Fruit fly (Drosophila melanogaster) whole organism, embryonic: ENCODE results near the gene CG13126.
A peak's percentile ranks its signal among the peaks of the same experiment; 100 is the strongest.

Experiments
- Bgb ChIP-seq: fragments of 200-800 bp; sonication (Bioruptor generic); IDR thresholded peaks from 2 replicates; pipeline ENCODE4 v1.3.6; 2022; ENCODE audit warnings: missing biosample characterization, missing genetic modification characterization; ENCODE audit not compliant: partially characterized antibody
- CG10147 ChIP-seq: fragments of 200-800 bp; sonication (Bioruptor generic); optimal IDR thresholded peaks from 2 replicates; lab custom pipeline; 2019; ENCODE audit warnings: missing biosample characterization, mild to moderate bottlenecking, missing genetic modification characterization, moderate library complexity
- CG11695 ChIP-seq: fragments of 200-800 bp; sonication (Bioruptor generic); IDR thresholded peaks from 3 replicates; pipeline ENCODE4 v1.3.6; 2022; ENCODE audit warnings: missing biosample characterization, missing genetic modification characterization
- CG12071 ChIP-seq: fragments of 200-800 bp; sonication (Bioruptor generic); optimal IDR thresholded peaks from 3 replicates; lab custom pipeline; 2018; ENCODE audit warnings: missing biosample characterization, mild to moderate bottlenecking, missing genetic modification characterization
- CG12299 ChIP-seq: fragments of 200-800 bp; sonication (Bioruptor generic); optimal IDR thresholded peaks from 2 replicates; lab custom pipeline; 2018; ENCODE audit warnings: missing biosample characterization, mild to moderate bottlenecking, missing genetic modification characterization
- CG1233 ChIP-seq: fragments of 200-800 bp; sonication (Bioruptor generic); optimal IDR thresholded peaks from 4 replicates; lab custom pipeline; 2018; ENCODE audit warnings: missing biosample characterization, mild to moderate bottlenecking, missing genetic modification characterization
- CG1529 ChIP-seq: fragments of 200-800 bp; sonication (Bioruptor generic); optimal IDR thresholded peaks from 3 replicates; lab custom pipeline; 2018; ENCODE audit warnings: missing biosample characterization, missing genetic modification characterization
- CG15696 ChIP-seq: fragments of 200-800 bp; sonication (Bioruptor generic); optimal IDR thresholded peaks from 2 replicates; lab custom pipeline; 2019; ENCODE audit warnings: missing biosample characterization, mild to moderate bottlenecking, missing genetic modification characterization, moderate library complexity
- CG16815 ChIP-seq: fragments of 200-800 bp; sonication (Bioruptor generic); optimal IDR thresholded peaks from 3 replicates; lab custom pipeline; 2017; ENCODE audit warnings: missing biosample characterization, mild to moderate bottlenecking, missing genetic modification characterization
- CG2202 ChIP-seq: fragments of 200-800 bp; sonication (Bioruptor generic); optimal IDR thresholded peaks from 2 replicates; lab custom pipeline; 2018; ENCODE audit warnings: missing biosample characterization, mild to moderate bottlenecking, missing genetic modification characterization
- CG33213 ChIP-seq: fragments of 200-800 bp; sonication (Bioruptor generic); optimal IDR thresholded peaks from 3 replicates; lab custom pipeline; 2016; ENCODE audit warnings: missing biosample characterization, missing genetic modification characterization
- CG4730 ChIP-seq: fragments of 200-800 bp; sonication (Bioruptor generic); IDR thresholded peaks from 2 replicates; pipeline ENCODE4 v1.3.6; 2022; ENCODE audit warnings: missing biosample characterization, missing genetic modification characterization
- CG6689 ChIP-seq: fragments of 200-800 bp; sonication (Bioruptor generic); IDR thresholded peaks from 2 replicates; pipeline ENCODE4 v1.3.6; 2022; ENCODE audit warnings: missing biosample characterization, missing genetic modification characterization
- CG6791 ChIP-seq: fragments of 200-800 bp; sonication (Bioruptor generic); IDR thresholded peaks from 3 replicates; pipeline ENCODE4 v1.3.6; 2022; ENCODE audit warnings: missing biosample characterization, missing genetic modification characterization; ENCODE audit not compliant: partially characterized antibody
- CG7357 ChIP-seq: fragments of 200-800 bp; sonication (Bioruptor generic); IDR thresholded peaks from 3 replicates; pipeline ENCODE4 v1.3.6; 2022; ENCODE audit warnings: missing biosample characterization, missing genetic modification characterization
- Camta ChIP-seq: fragments of 200-800 bp; sonication (Bioruptor generic); optimal IDR thresholded peaks from 2 replicates; lab custom pipeline; 2016; ENCODE audit warnings: missing biosample characterization, missing genetic modification characterization
- Dad ChIP-seq: fragments of 200-800 bp; sonication (Bioruptor generic); optimal IDR thresholded peaks from 3 replicates; lab custom pipeline; 2016; ENCODE audit warnings: missing biosample characterization, missing genetic modification characterization
- Dfd ChIP-seq, 2 experiments: fragments of >200 bp; optimal IDR thresholded peaks; 2 replicates each; lab custom pipeline; 2017; ENCODE audit warnings: missing biosample characterization in 2 of 2, missing genetic modification characterization in 2 of 2
- Drgx ChIP-seq: fragments of 200-800 bp; sonication (Bioruptor generic); IDR thresholded peaks from 2 replicates; pipeline ENCODE4 v1.3.6; 2022; ENCODE audit warnings: missing biosample characterization, missing genetic modification characterization
- E2f2 ChIP-seq: fragments of 200-800 bp; sonication (Bioruptor generic); IDR thresholded peaks from 2 replicates; pipeline ENCODE4 v1.3.6; 2022; ENCODE audit warnings: missing biosample characterization, missing genetic modification characterization
- Ets97D ChIP-seq: fragments of 200-800 bp; sonication (Bioruptor generic); optimal IDR thresholded peaks from 3 replicates; lab custom pipeline; 2016; ENCODE audit warnings: missing biosample characterization, missing genetic modification characterization
- HLH4C ChIP-seq: fragments of 200-800 bp; sonication (Bioruptor generic); IDR thresholded peaks from 3 replicates; pipeline ENCODE4 v1.3.6; 2022; ENCODE audit warnings: missing biosample characterization, missing genetic modification characterization; ENCODE audit not compliant: partially characterized antibody
- Med ChIP-seq: fragments of 200-800 bp; sonication (Bioruptor generic); peaks from one replicate; lab custom pipeline; 2016; ENCODE audit warnings: missing biosample characterization, missing genetic modification characterization, mild to moderate bottlenecking, inconsistent platforms, moderate library complexity
- Sox100B ChIP-seq: fragments of 200-800 bp; sonication (Bioruptor generic); optimal IDR thresholded peaks from 3 replicates; lab custom pipeline; 2018; ENCODE audit warnings: missing biosample characterization, mild to moderate bottlenecking, missing genetic modification characterization
- Sox102F ChIP-seq: fragments of 200-800 bp; sonication (Bioruptor generic); optimal IDR thresholded peaks from 2 replicates; lab custom pipeline; 2018; ENCODE audit warnings: missing biosample characterization, mild to moderate bottlenecking, missing genetic modification characterization, moderate library complexity
- Xbp1 ChIP-seq: fragments of 200-800 bp; sonication (Bioruptor generic); optimal IDR thresholded peaks from 3 replicates; lab custom pipeline; 2016; ENCODE audit warnings: missing biosample characterization, mild to moderate bottlenecking, missing genetic modification characterization
- aop ChIP-seq: fragments of 200-800 bp; sonication (Bioruptor generic); IDR thresholded peaks from 2 replicates; pipeline ENCODE4 v1.3.6; 2022; ENCODE audit warnings: missing biosample characterization, missing genetic modification characterization
- ase ChIP-seq: fragments of 200-800 bp; sonication (Bioruptor generic); IDR thresholded peaks from 3 replicates; pipeline ENCODE4 v1.3.6; 2022; ENCODE audit warnings: missing biosample characterization, missing genetic modification characterization
- bab2 ChIP-seq: fragments of 200-800 bp; sonication (Bioruptor generic); optimal IDR thresholded peaks from 2 replicates; lab custom pipeline; 2016; ENCODE audit warnings: missing biosample characterization, missing genetic modification characterization
- bigmax ChIP-seq: fragments of 200-800 bp; sonication (Bioruptor generic); optimal IDR thresholded peaks from 2 replicates; lab custom pipeline; 2018; ENCODE audit warnings: missing biosample characterization, mild to moderate bottlenecking, missing genetic modification characterization
- cg ChIP-seq: fragments of 200-800 bp; sonication (Bioruptor generic); optimal IDR thresholded peaks from 3 replicates; lab custom pipeline; 2019; ENCODE audit warnings: missing biosample characterization, mild to moderate bottlenecking, missing genetic modification characterization, moderate library complexity
- chif ChIP-seq, 2 experiments: fragments of 200-800 bp; sonication (Bioruptor generic); optimal IDR thresholded peaks; 3 replicates each; lab custom pipeline; 2016; ENCODE audit warnings: missing biosample characterization in 2 of 2, missing genetic modification characterization in 2 of 2
- crol ChIP-seq: fragments of 200-800 bp; sonication (Bioruptor generic); IDR thresholded peaks from 2 replicates; pipeline ENCODE4 v1.3.6; 2022; ENCODE audit warnings: missing biosample characterization, missing genetic modification characterization
- dimm ChIP-seq: fragments of 200-800 bp; sonication (Bioruptor generic); IDR thresholded peaks from 2 replicates; pipeline ENCODE4 v1.3.6; 2022; ENCODE audit warnings: missing biosample characterization, missing genetic modification characterization
- dmrt99B ChIP-seq: fragments of 200-800 bp; sonication (Bioruptor generic); optimal IDR thresholded peaks from 2 replicates; lab custom pipeline; 2018; ENCODE audit warnings: missing biosample characterization, mild to moderate bottlenecking, missing genetic modification characterization, moderate library complexity
- gem ChIP-seq: fragments of 200-800 bp; sonication (Bioruptor generic); optimal IDR thresholded peaks from 2 replicates; lab custom pipeline; 2019; ENCODE audit warnings: missing biosample characterization, mild to moderate bottlenecking, missing genetic modification characterization, moderate library complexity
- gt ChIP-seq: fragments of 200-800 bp; sonication (Bioruptor generic); IDR thresholded peaks from 2 replicates; pipeline ENCODE4 v1.3.6; 2022; ENCODE audit warnings: missing biosample characterization, missing genetic modification characterization
- hkb ChIP-seq, 2 experiments: fragments of 200-800 bp in 1 of 2; fragments of >200 bp in 1 of 2; sonication (Bioruptor generic) in 1 of 2; IDR thresholded peaks in 1 of 2; optimal IDR thresholded peaks in 1 of 2; 2 replicates each; pipeline versions ENCODE4 v1.3.6 to Lab custom; 2017 to 2022; ENCODE audit warnings: missing biosample characterization in 1 of 2, missing genetic modification characterization in 1 of 2
- jing ChIP-seq: fragments of 200-800 bp; sonication (Bioruptor generic); optimal IDR thresholded peaks from 2 replicates; lab custom pipeline; 2018; ENCODE audit warnings: missing biosample characterization, mild to moderate bottlenecking, missing genetic modification characterization
- lilli ChIP-seq: fragments of 200-800 bp; sonication (Bioruptor generic); optimal IDR thresholded peaks from 3 replicates; lab custom pipeline; 2016; ENCODE audit warnings: missing biosample characterization, missing genetic modification characterization
- lola ChIP-seq, 3 experiments: fragments of >200 bp in 2 of 3; fragments of 200-800 bp in 1 of 3; sonication (Bioruptor generic) in 1 of 3; optimal IDR thresholded peaks; 2 replicates each; lab custom pipeline; 2017 to 2019; ENCODE audit warnings: missing biosample characterization in 3 of 3, missing genetic modification characterization in 3 of 3, mild to moderate bottlenecking in 1 of 3, moderate library complexity in 1 of 3
- pho ChIP-seq: fragments of 200-800 bp; sonication (Bioruptor generic); optimal IDR thresholded peaks from 2 replicates; lab custom pipeline; 2016; ENCODE audit warnings: missing biosample characterization, missing genetic modification characterization
- sc ChIP-seq, 3 experiments: fragments of >200 bp in 2 of 3; fragments of 200-800 bp in 1 of 3; sonication (Bioruptor generic) in 1 of 3; optimal IDR thresholded peaks; 2 replicates in 2 of 3; 3 replicates in 1 of 3; lab custom pipeline; 2017; ENCODE audit warnings: mild to moderate bottlenecking in 1 of 3, missing biosample characterization in 1 of 3, missing genetic modification characterization in 1 of 3, missing genetic modification reagents in 1 of 3
- so ChIP-seq: fragments of 200-800 bp; sonication (Bioruptor generic); IDR thresholded peaks from 3 replicates; pipeline ENCODE4 v1.3.6; 2022; ENCODE audit warnings: missing biosample characterization, missing genetic modification characterization
- trem ChIP-seq: fragments of 200-800 bp; optimal IDR thresholded peaks from 3 replicates; lab custom pipeline; 2019; ENCODE audit warnings: missing biosample characterization, mild to moderate bottlenecking, missing genetic modification characterization, moderate library complexity
- wdn ChIP-seq: fragments of 200-800 bp; sonication (Bioruptor generic); IDR thresholded peaks from 2 replicates; pipeline ENCODE4 v1.3.6; 2022; ENCODE audit warnings: missing biosample characterization, missing genetic modification characterization
- zfh1 ChIP-seq: fragments of 200-800 bp; sonication (Bioruptor generic); IDR thresholded peaks from 3 replicates; pipeline ENCODE4 v1.3.6; 2022; ENCODE audit warnings: missing biosample characterization, missing genetic modification characterization
- zfh2 ChIP-seq: fragments of 200-800 bp; sonication (Bioruptor generic); optimal IDR thresholded peaks from 2 replicates; lab custom pipeline; 2016; ENCODE audit warnings: missing biosample characterization, missing genetic modification characterization

Gene CG13126

DNA sequence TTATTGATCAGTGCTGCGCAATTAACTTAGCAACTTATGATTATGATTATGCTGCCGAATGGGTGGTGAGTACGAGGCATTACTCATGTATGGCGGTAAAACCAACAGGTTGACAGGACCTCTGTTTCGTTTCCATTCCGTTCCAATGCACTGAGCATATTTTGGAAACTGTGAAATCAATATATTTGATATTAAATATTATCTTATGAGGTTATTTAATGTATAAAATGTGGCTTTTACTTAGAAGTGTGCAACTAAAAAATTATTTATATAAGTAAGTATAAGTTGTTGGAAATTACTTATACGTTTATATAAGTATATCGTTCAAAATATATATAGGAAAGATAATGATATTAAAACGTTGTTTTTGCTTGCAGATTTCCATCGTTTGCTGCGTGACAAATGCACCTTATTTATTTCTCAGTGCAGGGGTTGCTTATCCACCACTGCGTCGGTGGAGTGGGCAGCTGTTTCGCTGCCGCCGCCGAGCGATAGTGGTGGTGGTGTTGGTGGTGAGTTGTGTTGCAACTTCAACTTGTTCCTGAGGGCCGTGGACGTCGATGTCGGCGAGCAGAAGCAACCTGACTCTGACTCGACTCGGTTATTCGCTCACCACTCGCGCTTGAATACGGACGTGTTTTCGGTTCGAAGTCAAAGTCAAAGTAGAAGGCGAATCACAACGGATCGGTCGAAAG lies 30.2 kb upstream of the CG13126 start, which contains the start of gene bib (continued):
- TF ChIP-seq pho (GFP tag; lab: Kevin White, UChicago) (no peak), CG16815 (GFP tag; lab: Kevin White, UChicago) (peak; percentile 86), zfh2 (GFP tag; lab: Kevin White, UChicago) (no peak), Sox102F (GFP tag; lab: Kevin White, UChicago) (peak; percentile 84), bab2 (GFP tag; lab: Kevin White, UChicago) (no peak), Camta (GFP tag; lab: Kevin White, UChicago) (no peak), dimm (GFP tag; lab: Robert Waterston, UW) (no peak), HLH4C (no peak), CG1529 (GFP tag; lab: Kevin White, UChicago) (peak; percentile 80), Dfd (GFP tag; optimal IDR thresholded peaks at IDR 0.05; lab: Kevin White, UChicago) (peak in 1 of 2 experiments; percentile 2), CG10147 (peak; percentile 74), Bgb (GFP tag; lab: Robert Waterston, UW) (no peak), dmrt99B (tag; lab: Kevin White, UChicago) (peak; percentile 88), crol (GFP tag; lab: Robert Waterston, UW) (no peak), zfh1 (GFP tag; lab: Robert Waterston, UW) (peak; percentile 69; the same call in 2 of the 3 replicates), ase (GFP tag; lab: Robert Waterston, UW) (0 out of 3 replicates have a peak, but pooled peaks have one; percentile 61), cg (GFP tag; lab: Kevin White, UChicago) (peak; percentile 10), CG2202 (tag; lab: Kevin White, UChicago) (peak; percentile 86), CG4730 (GFP tag; lab: Robert Waterston, UW) (peak; percentile 40; the same call in 1 of the 2 replicates), gem (tag; lab: Kevin White, UChicago) (peak; percentile 94), sc (optimal IDR thresholded peaks at IDR 0.05; lab: Kevin White, UChicago) (no peak), sc (GFP tag; optimal IDR thresholded peaks at IDR 0.05; lab: Kevin White, UChicago) (peak; percentile 86), CG11695 (peak; percentile 69), lilli (GFP tag; lab: Kevin White, UChicago) (peak; percentile 67), CG7357 (GFP tag; lab: Robert Waterston, UW) (peak; percentile 38; the same call in 1 of the 3 replicates), CG12071 (GFP tag; lab: Kevin White, UChicago) (no peak), wdn (GFP tag; lab: Robert Waterston, UW) (0 out of 2 replicates have a peak, but pooled peaks have one; percentile 20), Dad (peak; percentile 34), CG6791 (GFP tag; lab: Robert Waterston, UW) (peak; percentile 43; the same call in 1 of the 3 replicates), CG1233 (peak; percentile 80), CG33213 (GFP tag; lab: Kevin White, UChicago) (no peak), CG12299 (peak; percentile 62), bigmax (GFP tag; lab: Kevin White, UChicago) (no peak), lola (GFP tag; optimal IDR thresholded peaks at IDR 0.05; lab: Kevin White, UChicago) (peak in 1 of 3 experiments; percentile 92), Ets97D (GFP tag; lab: Kevin White, UChicago) (peak; percentile 30), so (GFP tag; lab: Robert Waterston, UW) (peak; percentile 62; the same call in 1 of the 3 replicates), CG6689 (peak; percentile 80), Xbp1 (GFP tag; lab: Kevin White, UChicago) (peak; percentile 80), gt (GFP tag; lab: Robert Waterston, UW) (0 out of 2 replicates have a peak, but pooled peaks have one; percentile 43), Med (peak; percentile 87), aop (no peak), E2f2 (GFP tag; lab: Robert Waterston, UW) (no peak; the same call in 1 of the 2 replicates), Sox100B (GFP tag; lab: Kevin White, UChicago) (peak; percentile 92), jing (peak; percentile 18), hkb (optimal IDR thresholded peaks at IDR 0.05; lab: Kevin White, UChicago) (no peak), hkb (GFP tag; IDR thresholded peaks at IDR 0.05; lab: Robert Waterston, UW) (peak; percentile 65), trem (peak; percentile 93), Drgx (GFP tag; lab: Robert Waterston, UW) (peak; percentile 72), CG15696 (tag; lab: Kevin White, UChicago) (peak; percentile 95), chif (GFP tag; optimal IDR thresholded peaks at IDR 0.05; lab: Kevin White, UChicago) (peak in 1 of 2 experiments; percentile 64)
